Fruit fly (Drosophila melanogaster) whole organism, embryonic: ENCODE results near the gene CG45072.

Experiments
- ATbp ChIP-seq: fragments of 200-800 bp; sonication (Bioruptor generic); optimal IDR thresholded peaks from 2 replicates; lab custom pipeline; 2017; ENCODE audit warnings: missing biosample characterization, mild to moderate bottlenecking, missing genetic modification characterization, missing genetic modification reagents
- B-H2 ChIP-seq: fragments of 200-800 bp; sonication (Bioruptor generic); optimal IDR thresholded peaks from 2 replicates; lab custom pipeline; 2018; ENCODE audit warnings: missing biosample characterization, mild to moderate bottlenecking, missing genetic modification characterization
- BtbVII ChIP-seq: fragments of 200-800 bp; sonication (Bioruptor generic); optimal IDR thresholded peaks from 3 replicates; lab custom pipeline; 2017; ENCODE audit warnings: missing biosample characterization, mild to moderate bottlenecking, missing genetic modification characterization
- CG10959 ChIP-seq: fragments of 200-800 bp; sonication (Bioruptor generic); IDR thresholded peaks from 2 replicates; pipeline ENCODE4 v1.3.6; 2022; ENCODE audit warnings: missing biosample characterization, missing genetic modification characterization
- CG12155 ChIP-seq: fragments of 200-800 bp; sonication (Bioruptor generic); optimal IDR thresholded peaks from 3 replicates; lab custom pipeline; 2016; ENCODE audit warnings: missing biosample characterization, missing genetic modification characterization
- CG15011 ChIP-seq: fragments of 200-800 bp; sonication (Bioruptor generic); optimal IDR thresholded peaks from 3 replicates; lab custom pipeline; 2018; ENCODE audit warnings: missing biosample characterization, mild to moderate bottlenecking, missing genetic modification characterization
- CG15269 ChIP-seq: fragments of 200-800 bp; sonication (Bioruptor generic); optimal IDR thresholded peaks from 2 replicates; lab custom pipeline; 2018; ENCODE audit warnings: missing biosample characterization, mild to moderate bottlenecking, missing genetic modification characterization, moderate library complexity
- CG1529 ChIP-seq: fragments of 200-800 bp; sonication (Bioruptor generic); optimal IDR thresholded peaks from 3 replicates; lab custom pipeline; 2018; ENCODE audit warnings: missing biosample characterization, missing genetic modification characterization
- CG17612 ChIP-seq: fragments of 200-800 bp; sonication (Bioruptor generic); IDR thresholded peaks from 2 replicates; pipeline ENCODE4 v1.3.6; 2022; ENCODE audit warnings: missing biosample characterization, missing genetic modification characterization
- CG17912 ChIP-seq: fragments of 200-800 bp; sonication (Bioruptor generic); optimal IDR thresholded peaks from 2 replicates; lab custom pipeline; 2018; ENCODE audit warnings: missing biosample characterization, mild to moderate bottlenecking, missing genetic modification characterization
- CG18764 ChIP-seq: fragments of 200-800 bp; sonication (Bioruptor generic); optimal IDR thresholded peaks from 3 replicates; lab custom pipeline; 2016; ENCODE audit warnings: missing biosample characterization, missing genetic modification characterization
- CG32532 ChIP-seq: fragments of 200-800 bp; sonication (Bioruptor generic); IDR thresholded peaks from 2 replicates; pipeline ENCODE4 v1.3.6; 2022; ENCODE audit warnings: missing biosample characterization, missing genetic modification characterization
- CG33213 ChIP-seq: fragments of 200-800 bp; sonication (Bioruptor generic); optimal IDR thresholded peaks from 3 replicates; lab custom pipeline; 2016; ENCODE audit warnings: missing biosample characterization, missing genetic modification characterization
- CG33557 ChIP-seq: fragments of 200-800 bp; sonication (Bioruptor generic); optimal IDR thresholded peaks from 2 replicates; lab custom pipeline; 2019; ENCODE audit warnings: missing biosample characterization, mild to moderate bottlenecking, missing genetic modification characterization, moderate library complexity
- CG34422 ChIP-seq: fragments of 200-800 bp; sonication (Bioruptor generic); IDR thresholded peaks from 3 replicates; pipeline ENCODE4 v1.3.6; 2022; ENCODE audit warnings: missing biosample characterization, missing genetic modification characterization
- CG9609 ChIP-seq: fragments of 200-800 bp; sonication (Bioruptor generic); optimal IDR thresholded peaks from 3 replicates; lab custom pipeline; 2016; ENCODE audit warnings: missing biosample characterization, missing genetic modification characterization
- CG9817 ChIP-seq: fragments of 200-800 bp; sonication (Bioruptor generic); optimal IDR thresholded peaks from 2 replicates; lab custom pipeline; 2018; ENCODE audit warnings: missing biosample characterization, mild to moderate bottlenecking, missing genetic modification characterization, moderate library complexity
- D ChIP-seq, 2 experiments: fragments of 200-800 bp in 1 of 2; fragments of >200 bp in 1 of 2; sonication (Bioruptor generic) in 1 of 2; optimal IDR thresholded peaks; 2 replicates in 1 of 2; 3 replicates in 1 of 2; lab custom pipeline; 2017; ENCODE audit warnings: mild to moderate bottlenecking in 1 of 2, missing biosample characterization in 1 of 2, missing genetic modification characterization in 1 of 2, missing genetic modification reagents in 1 of 2
- HHEX ChIP-seq: fragments of 200-800 bp; sonication (Bioruptor generic); optimal IDR thresholded peaks from 3 replicates; lab custom pipeline; 2017; ENCODE audit warnings: missing biosample characterization, mild to moderate bottlenecking, missing genetic modification characterization, missing genetic modification reagents
- Hr51 ChIP-seq, 2 experiments: fragments of 200-800 bp; sonication (Bioruptor generic); optimal IDR thresholded peaks; 2 replicates in 1 of 2; 3 replicates in 1 of 2; lab custom pipeline; 2016 to 2018; ENCODE audit warnings: missing biosample characterization in 2 of 2, missing genetic modification characterization in 2 of 2, mild to moderate bottlenecking in 1 of 2, moderate library complexity in 1 of 2
- Kr ChIP-seq: fragments of 200-800 bp; sonication (Bioruptor generic); optimal IDR thresholded peaks from 2 replicates; lab custom pipeline; 2017; ENCODE audit warnings: missing biosample characterization, mild to moderate bottlenecking, missing genetic modification characterization
- Lhr ChIP-seq: fragments of 200-800 bp; sonication (Bioruptor generic); optimal IDR thresholded peaks from 3 replicates; lab custom pipeline; 2017; ENCODE audit warnings: mild to moderate bottlenecking, missing biosample characterization, missing genetic modification reagents, missing genetic modification characterization
- NfI ChIP-seq: fragments of 200-800 bp; sonication (Bioruptor generic); optimal IDR thresholded peaks from 3 replicates; lab custom pipeline; 2018; ENCODE audit warnings: missing biosample characterization, mild to moderate bottlenecking, missing genetic modification characterization, moderate library complexity
- Oaz ChIP-seq: fragments of 200-800 bp; sonication (Bioruptor generic); IDR thresholded peaks from 2 replicates; pipeline ENCODE4 v1.3.6; 2022; ENCODE audit warnings: missing biosample characterization, missing genetic modification characterization
- Poxn ChIP-seq: fragments of 200-800 bp; sonication (Bioruptor generic); IDR thresholded peaks from 2 replicates; pipeline ENCODE4 v1.3.6; 2022; ENCODE audit warnings: missing biosample characterization, missing genetic modification characterization
- Rfx ChIP-seq: fragments of 200-800 bp; sonication (Bioruptor generic); IDR thresholded peaks from 2 replicates; pipeline ENCODE4 v1.3.6; 2022; ENCODE audit warnings: missing biosample characterization, missing genetic modification characterization
- Sry-β ChIP-seq: fragments of 200-800 bp; sonication (Bioruptor generic); optimal IDR thresholded peaks from 2 replicates; lab custom pipeline; 2018; ENCODE audit warnings: missing biosample characterization, mild to moderate bottlenecking, missing genetic modification characterization, moderate library complexity
- bbx ChIP-seq: fragments of 200-800 bp; sonication (Bioruptor generic); IDR thresholded peaks from 2 replicates; pipeline ENCODE4 v1.3.6; 2022; ENCODE audit warnings: missing biosample characterization, missing genetic modification characterization; ENCODE audit not compliant: partially characterized antibody
- bigmax ChIP-seq: fragments of 200-800 bp; sonication (Bioruptor generic); optimal IDR thresholded peaks from 2 replicates; lab custom pipeline; 2018; ENCODE audit warnings: missing biosample characterization, mild to moderate bottlenecking, missing genetic modification characterization
- corto ChIP-seq: fragments of 200-800 bp; sonication (Bioruptor generic); optimal IDR thresholded peaks from 2 replicates; lab custom pipeline; 2016; ENCODE audit warnings: missing biosample characterization, mild to moderate bottlenecking, missing genetic modification characterization, moderate library complexity
- crc ChIP-seq: fragments of 200-800 bp; sonication (Bioruptor generic); optimal IDR thresholded peaks from 2 replicates; lab custom pipeline; 2016; ENCODE audit warnings: missing biosample characterization, missing genetic modification characterization
- dan ChIP-seq: fragments of 200-800 bp; sonication (Bioruptor generic); IDR thresholded peaks from 2 replicates; pipeline ENCODE4 v1.3.6; 2022; ENCODE audit warnings: missing biosample characterization, missing genetic modification characterization
- dimm ChIP-seq: fragments of 200-800 bp; sonication (Bioruptor generic); IDR thresholded peaks from 2 replicates; pipeline ENCODE4 v1.3.6; 2022; ENCODE audit warnings: missing biosample characterization, missing genetic modification characterization
- her ChIP-seq: fragments of 200-800 bp; sonication (Bioruptor generic); optimal IDR thresholded peaks from 2 replicates; lab custom pipeline; 2016; ENCODE audit warnings: missing biosample characterization, missing genetic modification characterization
- kay ChIP-seq: fragments of 200-800 bp; sonication (Bioruptor generic); optimal IDR thresholded peaks from 2 replicates; lab custom pipeline; 2016; ENCODE audit warnings: missing biosample characterization, missing genetic modification characterization
- knrl ChIP-seq: fragments of 200-800 bp; sonication (Bioruptor generic); IDR thresholded peaks from 3 replicates; pipeline ENCODE4 v1.3.6; 2022; ENCODE audit warnings: missing biosample characterization, missing genetic modification characterization; ENCODE audit not compliant: partially characterized antibody
- luna ChIP-seq: fragments of 200-800 bp; sonication (Bioruptor generic); optimal IDR thresholded peaks from 2 replicates; lab custom pipeline; 2016; ENCODE audit warnings: missing biosample characterization, missing genetic modification characterization
- maf-S ChIP-seq: fragments of 200-800 bp; sonication (Bioruptor generic); optimal IDR thresholded peaks from 2 replicates; lab custom pipeline; 2016; ENCODE audit warnings: missing biosample characterization, missing genetic modification characterization
- onecut ChIP-seq: fragments of 200-800 bp; sonication (Bioruptor generic); IDR thresholded peaks from 2 replicates; pipeline ENCODE4 v1.3.6; 2022; ENCODE audit warnings: missing biosample characterization, missing genetic modification characterization
- org-1 ChIP-seq: fragments of 200-800 bp; sonication (Bioruptor generic); optimal IDR thresholded peaks from 2 replicates; lab custom pipeline; 2017; ENCODE audit warnings: missing biosample characterization, missing genetic modification characterization
- pros ChIP-seq: fragments of 200-800 bp; sonication (Bioruptor generic); optimal IDR thresholded peaks from 3 replicates; lab custom pipeline; 2019; ENCODE audit warnings: missing biosample characterization, mild to moderate bottlenecking, missing genetic modification characterization, moderate library complexity
- sens-2 ChIP-seq: fragments of 200-800 bp; sonication (Bioruptor generic); IDR thresholded peaks from 2 replicates; pipeline ENCODE4 v1.3.6; 2022; ENCODE audit warnings: missing biosample characterization, missing genetic modification characterization
- tgo ChIP-seq: fragments of 200-800 bp; sonication (Bioruptor generic); IDR thresholded peaks from 3 replicates; pipeline ENCODE4 v1.3.6; 2022; ENCODE audit warnings: missing biosample characterization, missing genetic modification characterization
- ttk ChIP-seq: fragments of 200-800 bp; sonication (Bioruptor generic); IDR thresholded peaks from 2 replicates; pipeline ENCODE4 v2.1.2; 2022; ENCODE audit warnings: missing biosample characterization, missing genetic modification characterization
- twi ChIP-seq: fragments of 200-800 bp; optimal IDR thresholded peaks from 2 replicates; lab custom pipeline; 2019; ENCODE audit warnings: missing biosample characterization, mild to moderate bottlenecking, missing genetic modification characterization, moderate library complexity
- z ChIP-seq: fragments of 200-800 bp; sonication (Bioruptor generic); IDR thresholded peaks from 3 replicates; pipeline ENCODE4 v1.3.6; 2022; ENCODE audit warnings: missing biosample characterization, missing genetic modification characterization
- zen2 ChIP-seq: fragments of 200-800 bp; sonication (Bioruptor generic); IDR thresholded peaks from 3 replicates; pipeline ENCODE4 v1.3.6; 2022; ENCODE audit warnings: missing biosample characterization, missing genetic modification characterization; ENCODE audit not compliant: partially characterized antibody

Gene CG45072

dm6 chr3R:30170671-30171667, 47.9 kb upstream of the CG45072 start, which contains the start of gene Rsod (continued):
- TF ChIP-seq z (GFP tag; lab: Robert Waterston, UW), result peak; percentile 61; the same call in 2 of the 3 replicates
- peak; percentile 79 for TF ChIP-seq tgo (GFP tag; lab: Robert Waterston, UW)
- no peak for TF ChIP-seq CG15011 (GFP tag; lab: Kevin White, UChicago)
- TF ChIP-seq BtbVII, result peak; percentile 10
- peak; percentile 13 for TF ChIP-seq org-1 (GFP tag; lab: Kevin White, UChicago)
- peak; percentile 71 for TF ChIP-seq CG34422
- TF ChIP-seq CG9609 (GFP tag; lab: Kevin White, UChicago), result no peak
- no peak for TF ChIP-seq CG12155 (GFP tag; lab: Kevin White, UChicago)
- peak; percentile 50 for TF ChIP-seq CG33557 (GFP tag; lab: Kevin White, UChicago)
- peak; percentile 61; the same call in 1 of the 2 replicates for TF ChIP-seq CG32532
- no peak for TF ChIP-seq twi (tag; lab: Kevin White, UChicago)
- no peak for TF ChIP-seq CG9817 (tag; lab: Kevin White, UChicago)
- TF ChIP-seq bbx (GFP tag; lab: Robert Waterston, UW), result peak; percentile 22; the same call in 1 of the 2 replicates
- peak; percentile 56 for TF ChIP-seq pros (GFP tag; lab: Kevin White, UChicago)
- TF ChIP-seq Hr51 (GFP tag; optimal IDR thresholded peaks at IDR 0.05; lab: Kevin White, UChicago), result peak in 1 of 2 experiments; percentile 66
- TF ChIP-seq CG10959 (GFP tag; lab: Robert Waterston, UW), result peak; percentile 50; the same call in 1 of the 2 replicates
- peak; percentile 66 for TF ChIP-seq onecut (GFP tag; lab: Robert Waterston, UW)
- peak; percentile 66 for TF ChIP-seq sens-2 (GFP tag; lab: Robert Waterston, UW)
- TF ChIP-seq zen2 (GFP tag; lab: Robert Waterston, UW), result no peak
- TF ChIP-seq Oaz (GFP tag; lab: Robert Waterston, UW), result peak; percentile 37
- no peak for TF ChIP-seq her (GFP tag; lab: Kevin White, UChicago)
- TF ChIP-seq crc, result no peak
- no peak for TF ChIP-seq CG18764 (GFP tag; lab: Kevin White, UChicago)
- TF ChIP-seq Sry-β, result no peak
- TF ChIP-seq maf-S, result no peak
- TF ChIP-seq corto (GFP tag; lab: Kevin White, UChicago), result peak; percentile 59
- TF ChIP-seq CG15269 (tag; lab: Kevin White, UChicago), result peak; percentile 53
- no peak for TF ChIP-seq Poxn (GFP tag; lab: Robert Waterston, UW)
- TF ChIP-seq CG17612, result peak; percentile 48
- TF ChIP-seq CG17912 (GFP tag; lab: Kevin White, UChicago), result no peak
- no peak for TF ChIP-seq kay (GFP tag; lab: Kevin White, UChicago)
- peak; percentile 38 for TF ChIP-seq HHEX (GFP tag; lab: Kevin White, UChicago)
- peak; percentile 64 for TF ChIP-seq NfI (GFP tag; lab: Kevin White, UChicago)
- peak; percentile 67 for TF ChIP-seq CG1529 (GFP tag; lab: Kevin White, UChicago)
- peak; percentile 83 for TF ChIP-seq ttk (GFP tag; lab: Robert Waterston, UW)
- peak; percentile 62 for TF ChIP-seq Rfx (GFP tag; lab: Robert Waterston, UW)
- TF ChIP-seq luna (GFP tag; lab: Kevin White, UChicago), result no peak
- peak; percentile 55 for TF ChIP-seq ATbp (GFP tag; lab: Kevin White, UChicago)
- no peak for TF ChIP-seq Kr (GFP tag; lab: Kevin White, UChicago)
- no peak for TF ChIP-seq knrl (GFP tag; lab: Robert Waterston, UW)
- peak; percentile 16 for TF ChIP-seq Lhr (GFP tag; lab: Kevin White, UChicago)
- no peak for TF ChIP-seq dan (GFP tag; lab: Robert Waterston, UW)
- TF ChIP-seq D (optimal IDR thresholded peaks at IDR 0.05; lab: Kevin White, UChicago), result no peak
- peak; percentile 48 for TF ChIP-seq D (GFP tag; optimal IDR thresholded peaks at IDR 0.05; lab: Kevin White, UChicago)
- TF ChIP-seq bigmax (GFP tag; lab: Kevin White, UChicago), result no peak
- TF ChIP-seq CG33213, result no peak
- no peak for TF ChIP-seq B-H2 (GFP tag; lab: Kevin White, UChicago)
- TF ChIP-seq dimm (GFP tag; lab: Robert Waterston, UW), result peak; percentile 50
